Worm (Caenorhabditis elegans) whole organism, L3 larva: ENCODE results near the gene F26A1.4.

Experiments used
- R02D3.7 ChIP-seq: fragments of 150-350 bp; optimal IDR thresholded peaks from 2 replicates; lab custom pipeline; 2014; ENCODE audit warnings: missing biosample characterization, missing genetic modification characterization
- ZK546.5 ChIP-seq: sonication (generic microtip); optimal IDR thresholded peaks from 2 replicates; lab custom pipeline; 2017; ENCODE audit warnings: missing biosample characterization, missing genetic modification characterization
- ama-1 ChIP-seq: fragments of 150-350 bp; optimal IDR thresholded peaks from 2 replicates; lab custom pipeline; 2018
- ceh-16 ChIP-seq: sonication (generic microtip); optimal IDR thresholded peaks from 2 replicates; lab custom pipeline; 2017; ENCODE audit warnings: missing biosample characterization, missing genetic modification characterization
- ceh-28 ChIP-seq: fragments of 150-350 bp; optimal IDR thresholded peaks from 2 replicates; lab custom pipeline; 2014; ENCODE audit warnings: missing biosample characterization, missing genetic modification reagents, missing genetic modification characterization
- daf-12 ChIP-seq: fragments of 150-350 bp; optimal IDR thresholded peaks from 2 replicates; lab custom pipeline; 2014; ENCODE audit warnings: missing biosample characterization, missing genetic modification reagents, missing genetic modification characterization
- egl-27 ChIP-seq: sonication (generic microtip); optimal IDR thresholded peaks from 4 replicates; lab custom pipeline; 2017; ENCODE audit warnings: missing biosample characterization, missing genetic modification reagents, missing genetic modification characterization
- elt-1 ChIP-seq: fragments of 150-350 bp; optimal IDR thresholded peaks from 2 replicates; lab custom pipeline; 2014; ENCODE audit warnings: missing biosample characterization, missing genetic modification characterization
- eor-1 ChIP-seq, 2 experiments: fragments of 150-350 bp; optimal IDR thresholded peaks; 2 replicates each; lab custom pipeline; 2014 to 2018; ENCODE audit warnings: missing biosample characterization in 2 of 2, missing genetic modification characterization in 2 of 2
- fkh-10 ChIP-seq: sonication (generic microtip); optimal IDR thresholded peaks from 2 replicates; lab custom pipeline; 2017; ENCODE audit warnings: missing biosample characterization, missing genetic modification reagents, missing genetic modification characterization
- fkh-2 ChIP-seq: fragments of 150-350 bp; optimal IDR thresholded peaks from 2 replicates; lab custom pipeline; 2014; ENCODE audit warnings: missing biosample characterization, missing genetic modification reagents, missing genetic modification characterization
- fos-1 ChIP-seq: fragments of 150-350 bp; optimal IDR thresholded peaks from 2 replicates; lab custom pipeline; 2014; ENCODE audit warnings: missing biosample characterization, missing genetic modification characterization
- hmg-11 ChIP-seq: sonication (generic microtip); optimal IDR thresholded peaks from 2 replicates; lab custom pipeline; 2016; ENCODE audit warnings: missing genetic modification characterization, missing compliant biosample characterization
- lin-39 ChIP-seq: fragments of 150-350 bp; optimal IDR thresholded peaks from 2 replicates; lab custom pipeline; 2018; ENCODE audit warnings: missing biosample characterization, missing genetic modification reagents, missing genetic modification characterization
- mml-1 ChIP-seq: fragments of 150-350 bp; sonication (generic microtip); optimal IDR thresholded peaks from 3 replicates; lab custom pipeline; 2014; ENCODE audit warnings: missing biosample characterization, missing genetic modification characterization
- nhr-11 ChIP-seq: fragments of 150-350 bp; optimal IDR thresholded peaks from 2 replicates; lab custom pipeline; 2014; ENCODE audit warnings: missing biosample characterization, missing genetic modification characterization
- nhr-23 ChIP-seq: fragments of 150-350 bp; optimal IDR thresholded peaks from 2 replicates; lab custom pipeline; 2014; ENCODE audit warnings: missing biosample characterization, missing genetic modification reagents, missing genetic modification characterization
- nhr-28 ChIP-seq: fragments of 150-350 bp; optimal IDR thresholded peaks from 2 replicates; lab custom pipeline; 2014; ENCODE audit warnings: missing biosample characterization, missing genetic modification characterization
- nhr-43 ChIP-seq: sonication (generic microtip); optimal IDR thresholded peaks from 2 replicates; lab custom pipeline; 2016; ENCODE audit warnings: mild to moderate bottlenecking, missing genetic modification characterization, missing compliant biosample characterization; ENCODE audit not compliant: poor library complexity, severe bottlenecking
- nhr-67 ChIP-seq: fragments of 150-350 bp; optimal IDR thresholded peaks from 2 replicates; lab custom pipeline; 2014; ENCODE audit warnings: missing biosample characterization, missing genetic modification characterization
- nhr-76 ChIP-seq: fragments of 150-350 bp; sonication (generic microtip); optimal IDR thresholded peaks from 5 replicates; lab custom pipeline; 2014; ENCODE audit warnings: missing biosample characterization, missing genetic modification characterization
- pha-4 ChIP-seq: fragments of 150-350 bp; optimal IDR thresholded peaks from 2 replicates; lab custom pipeline; 2014; ENCODE audit warnings: missing biosample characterization, missing genetic modification reagents, missing genetic modification characterization
- pqm-1 ChIP-seq: fragments of 150-350 bp; optimal IDR thresholded peaks from 2 replicates; lab custom pipeline; 2017; ENCODE audit warnings: missing biosample characterization, missing genetic modification characterization, inconsistent platforms
- skn-1 ChIP-seq: fragments of 150-350 bp; optimal IDR thresholded peaks from 2 replicates; lab custom pipeline; 2014; ENCODE audit warnings: missing biosample characterization, missing genetic modification characterization
- tbx-2 ChIP-seq: sonication (generic microtip); optimal IDR thresholded peaks from 2 replicates; lab custom pipeline; 2016; ENCODE audit warnings: mild to moderate bottlenecking, missing genetic modification characterization, missing compliant biosample characterization
- unc-39 ChIP-seq: sonication (generic microtip); optimal IDR thresholded peaks from 4 replicates; lab custom pipeline; 2017; ENCODE audit warnings: missing biosample characterization, missing genetic modification characterization
- unc-62 ChIP-seq: fragments of 150-350 bp; sonication (generic microtip); optimal IDR thresholded peaks from 4 replicates; lab custom pipeline; 2014; ENCODE audit warnings: missing biosample characterization, missing genetic modification reagents, missing genetic modification characterization
- ztf-11 ChIP-seq: fragments of 150-350 bp; optimal IDR thresholded peaks from 2 replicates; lab custom pipeline; 2014; ENCODE audit warnings: missing biosample characterization, missing genetic modification characterization
- ztf-4 ChIP-seq: fragments of 150-350 bp; optimal IDR thresholded peaks from 2 replicates; lab custom pipeline; 2014; ENCODE audit warnings: missing biosample characterization, missing genetic modification characterization

The F26A1.4 gene

DNA sequence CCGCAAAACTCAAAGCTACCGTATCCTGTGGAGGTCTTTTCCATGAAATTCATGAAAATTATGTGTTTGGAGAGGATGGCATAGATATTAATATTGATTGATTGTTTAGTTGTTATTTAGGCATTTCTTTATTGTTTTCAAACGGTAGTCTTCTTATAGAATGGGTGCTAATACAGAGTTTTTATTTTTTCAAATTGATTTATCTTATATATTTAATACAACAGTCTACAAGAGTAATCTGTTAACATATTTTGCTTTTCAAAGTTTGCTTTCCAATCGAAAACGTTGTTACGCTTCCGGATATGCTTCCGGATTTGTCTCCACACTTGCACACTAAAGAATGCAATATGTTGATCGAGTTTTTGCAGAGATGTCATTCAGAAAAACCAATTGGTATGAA lies 49.4 kb downstream of the F26A1.4 start, which contains the start of gene C35D10.17:
Gene C35D10.17, plus strand, starts transcription at position 301 of the 400 bp plus-strand sequence.
- no peak for TF ChIP-seq ceh-28 (tag; lab: Kevin White, UChicago)
- TF ChIP-seq unc-39 (tag; lab: Kevin White, UChicago), result no peak
- no peak for TF ChIP-seq lin-39 (tag; lab: Kevin White, UChicago)
- no peak for TF ChIP-seq ztf-4 (tag; lab: Kevin White, UChicago)
- TF ChIP-seq hmg-11 (tag; lab: Kevin White, UChicago), result no peak
- TF ChIP-seq ceh-16 (tag; lab: Kevin White, UChicago), result no peak
- no peak for TF ChIP-seq nhr-43
- TF ChIP-seq ZK546.5 (tag; lab: Kevin White, UChicago), result no peak
- no peak for TF ChIP-seq daf-12
- TF ChIP-seq nhr-23, result no peak
- TF ChIP-seq ama-1 (lab: Kevin White, UChicago), result no peak
- no peak for TF ChIP-seq fkh-2 (tag; lab: Kevin White, UChicago)
- no peak for TF ChIP-seq unc-62
- no peak for TF ChIP-seq nhr-67
- TF ChIP-seq ztf-11 (tag; lab: Kevin White, UChicago), result no peak
- TF ChIP-seq nhr-11 (tag; lab: Kevin White, UChicago), result no peak
- no peak for TF ChIP-seq skn-1 (tag; lab: Kevin White, UChicago)
- no peak for TF ChIP-seq fos-1
- no peak for TF ChIP-seq nhr-76
- no peak for TF ChIP-seq nhr-28 (tag; lab: Kevin White, UChicago)

DNA sequence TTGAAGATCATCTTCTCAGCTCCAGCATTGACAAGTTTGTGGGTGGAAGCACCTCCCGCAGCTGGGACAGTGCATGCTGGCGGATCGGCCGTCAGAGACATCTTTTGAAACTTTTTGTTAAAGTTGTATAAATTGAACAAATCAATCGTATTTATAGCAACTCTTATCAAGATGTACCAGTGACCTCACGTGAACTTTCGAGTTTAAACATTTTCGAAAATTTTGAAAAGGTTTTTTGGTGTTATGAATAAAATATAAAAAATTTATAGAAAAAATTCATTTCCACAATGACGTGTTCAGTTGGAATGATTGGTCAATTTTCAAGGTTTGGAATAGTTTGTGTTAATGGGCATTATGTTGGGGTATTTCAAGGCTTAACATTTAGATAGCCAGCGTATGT lies 51.3 kb downstream of the F26A1.4 start, which contains the start of the genes msd-4 and C35D10.3:
Gene msd-4, minus strand, starts transcription at position 101 of the 400 bp plus-strand sequence.
Gene C35D10.3, plus strand, starts transcription at position 279 of the 400 bp plus-strand sequence.
- TF ChIP-seq ceh-16 (tag; lab: Kevin White, UChicago), result no peak
- no peak for TF ChIP-seq nhr-28 (tag; lab: Kevin White, UChicago)
- no peak for TF ChIP-seq nhr-76
- TF ChIP-seq ztf-4 (tag; lab: Kevin White, UChicago), result no peak
- no peak for TF ChIP-seq ceh-28 (tag; lab: Kevin White, UChicago)
- no peak for TF ChIP-seq elt-1 (tag; lab: Kevin White, UChicago)
- no peak for TF ChIP-seq fos-1
- TF ChIP-seq hmg-11 (tag; lab: Kevin White, UChicago), result no peak
- no peak for TF ChIP-seq skn-1 (tag; lab: Kevin White, UChicago)
- TF ChIP-seq tbx-2 (tag; lab: Kevin White, UChicago), result no peak
- TF ChIP-seq eor-1 (tag; optimal IDR thresholded peaks at IDR 0.05; lab: Kevin White, UChicago), result no peak
- TF ChIP-seq mml-1 (tag; lab: Kevin White, UChicago), result no peak
- no peak for TF ChIP-seq egl-27 (tag; lab: Kevin White, UChicago)
- TF ChIP-seq fkh-10 (GFP tag; lab: Kevin White, UChicago), result no peak
- no peak for TF ChIP-seq pha-4 (tag; lab: Kevin White, UChicago)
- TF ChIP-seq R02D3.7 (tag; lab: Kevin White, UChicago), result no peak
- no peak for TF ChIP-seq pqm-1 (tag; lab: Kevin White, UChicago)
